Worm (Caenorhabditis elegans) whole organism, L2 larva: ENCODE measurements around the gene R12B2.7.

ENCODE experiments used
- F13H6.1 ChIP-seq: sonication (generic microtip); optimal IDR thresholded peaks from 2 replicates; lab custom pipeline; 2016; ENCODE audit warnings: missing genetic modification characterization, missing compliant biosample characterization
- R02D3.7 ChIP-seq: fragments of 150-350 bp; optimal IDR thresholded peaks from 2 replicates; lab custom pipeline; 2014; ENCODE audit warnings: missing biosample characterization, missing genetic modification characterization
- ZK546.5 ChIP-seq: sonication (generic microtip); optimal IDR thresholded peaks from 2 replicates; lab custom pipeline; 2017; ENCODE audit warnings: missing biosample characterization, missing genetic modification characterization
- alr-1 ChIP-seq: fragments of 150-350 bp; optimal IDR thresholded peaks from 2 replicates; lab custom pipeline; 2014; ENCODE audit warnings: missing biosample characterization, missing genetic modification characterization
- aly-2 ChIP-seq: fragments of 150-350 bp; optimal IDR thresholded peaks from 2 replicates; lab custom pipeline; 2014; ENCODE audit warnings: missing biosample characterization, missing genetic modification characterization
- ama-1 ChIP-seq: fragments of 150-350 bp; optimal IDR thresholded peaks from 2 replicates; lab custom pipeline; 2018; ENCODE audit warnings: inconsistent platforms
- ceh-16 ChIP-seq: fragments of 150-350 bp; optimal IDR thresholded peaks from 2 replicates; lab custom pipeline; 2014; ENCODE audit warnings: missing biosample characterization, missing genetic modification characterization
- dmd-4 ChIP-seq: sonication (generic microtip); optimal IDR thresholded peaks from 2 replicates; lab custom pipeline; 2017; ENCODE audit warnings: missing biosample characterization, missing genetic modification characterization
- egl-27 ChIP-seq: sonication (generic microtip); optimal IDR thresholded peaks from 3 replicates; lab custom pipeline; 2017; ENCODE audit warnings: missing biosample characterization, missing genetic modification reagents, missing genetic modification characterization
- elt-1 ChIP-seq: fragments of 150-350 bp; optimal IDR thresholded peaks from 2 replicates; lab custom pipeline; 2014; ENCODE audit warnings: missing biosample characterization, missing genetic modification characterization
- elt-3 ChIP-seq: sonication (generic microtip); optimal IDR thresholded peaks from 2 replicates; lab custom pipeline; 2017; ENCODE audit warnings: missing biosample characterization, missing genetic modification characterization
- fos-1 ChIP-seq: fragments of 150-350 bp; optimal IDR thresholded peaks from 2 replicates; lab custom pipeline; 2014; ENCODE audit warnings: missing biosample characterization, missing genetic modification characterization
- gmeb-1 ChIP-seq: fragments of 150-350 bp; optimal IDR thresholded peaks from 2 replicates; lab custom pipeline; 2014; ENCODE audit warnings: missing biosample characterization, missing genetic modification characterization
- lin-11 ChIP-seq: fragments of 150-350 bp; sonication (generic microtip); optimal IDR thresholded peaks from 2 replicates; lab custom pipeline; 2014; ENCODE audit warnings: missing biosample characterization, missing genetic modification characterization, inconsistent platforms, mixed read lengths
- lin-39 ChIP-seq: fragments of 150-350 bp; optimal IDR thresholded peaks from 2 replicates; lab custom pipeline; 2014; ENCODE audit warnings: missing biosample characterization, missing genetic modification reagents, missing genetic modification characterization
- lsy-2 ChIP-seq, 2 experiments: fragments of 150-350 bp in 1 of 2; sonication (generic microtip) in 1 of 2; optimal IDR thresholded peaks; 2 replicates each; lab custom pipeline; 2014 to 2017; ENCODE audit warnings: missing biosample characterization in 2 of 2, missing genetic modification characterization in 2 of 2
- mab-5 ChIP-seq: fragments of 150-350 bp; optimal IDR thresholded peaks from 2 replicates; lab custom pipeline; 2014; ENCODE audit warnings: missing biosample characterization, missing genetic modification characterization
- mdl-1 ChIP-seq, 2 experiments: fragments of 150-350 bp in 1 of 2; sonication (generic microtip) in 1 of 2; optimal IDR thresholded peaks; 2 replicates each; lab custom pipeline; 2017; ENCODE audit warnings: missing biosample characterization in 2 of 2, missing genetic modification characterization in 2 of 2
- nhr-10 ChIP-seq: sonication (generic microtip); optimal IDR thresholded peaks from 2 replicates; lab custom pipeline; 2017; ENCODE audit warnings: missing biosample characterization, missing genetic modification characterization
- nhr-11 ChIP-seq: fragments of 150-350 bp; optimal IDR thresholded peaks from 2 replicates; lab custom pipeline; 2014; ENCODE audit warnings: missing biosample characterization, missing genetic modification characterization
- nhr-21 ChIP-seq: fragments of 150-350 bp; optimal IDR thresholded peaks from 2 replicates; lab custom pipeline; 2014; ENCODE audit warnings: missing biosample characterization, missing genetic modification characterization
- nhr-23 ChIP-seq: fragments of 150-350 bp; optimal IDR thresholded peaks from 2 replicates; lab custom pipeline; 2014; ENCODE audit warnings: missing biosample characterization, missing genetic modification reagents, missing genetic modification characterization
- nhr-25 ChIP-seq: fragments of 150-350 bp; sonication (generic microtip); optimal IDR thresholded peaks from 3 replicates; lab custom pipeline; 2014; ENCODE audit warnings: missing biosample characterization, missing genetic modification characterization
- nhr-77 ChIP-seq: fragments of 150-350 bp; optimal IDR thresholded peaks from 2 replicates; lab custom pipeline; 2014; ENCODE audit warnings: missing biosample characterization, missing genetic modification characterization
- sem-4 ChIP-seq: fragments of 150-350 bp; optimal IDR thresholded peaks from 2 replicates; lab custom pipeline; 2014; ENCODE audit warnings: missing biosample characterization, missing genetic modification reagents, missing genetic modification characterization
- skn-1 ChIP-seq: sonication (generic microtip); optimal IDR thresholded peaks from 2 replicates; lab custom pipeline; 2017; ENCODE audit warnings: missing biosample characterization, missing genetic modification characterization
- sma-3 ChIP-seq: sonication (generic microtip); optimal IDR thresholded peaks from 2 replicates; lab custom pipeline; 2016; ENCODE audit warnings: missing genetic modification reagents, missing genetic modification characterization, missing compliant biosample characterization
- sma-9 ChIP-seq, 2 experiments: fragments of 150-350 bp in 1 of 2; sonication (generic microtip) in 1 of 2; optimal IDR thresholded peaks; 2 replicates each; lab custom pipeline; 2014 to 2016; ENCODE audit warnings: missing genetic modification characterization in 2 of 2, mild to moderate bottlenecking in 1 of 2, missing biosample characterization in 1 of 2, missing compliant biosample characterization in 1 of 2, missing genetic modification reagents in 1 of 2, moderate library complexity in 1 of 2
- zag-1 ChIP-seq: fragments of 150-350 bp; optimal IDR thresholded peaks from 2 replicates; lab custom pipeline; 2014; ENCODE audit warnings: missing biosample characterization, missing genetic modification characterization
- ztf-1 ChIP-seq: fragments of 200-800 bp; sonication (Bioruptor generic); conservative IDR thresholded peaks from 2 replicates; pipeline ENCODE4 v1.3.6; 2022; ENCODE audit warnings: missing genetic modification characterization, missing compliant biosample characterization

R12B2.7 gene

ce11 chrIII:5811957-5812356, 2.9 kb upstream of the R12B2.7 start:
- TF ChIP-seq nhr-11 (tag; lab: Kevin White, UChicago) (no peak), lin-11 (tag; lab: Kevin White, UChicago) (no peak)

- TF ChIP-seq nhr-10 (tag; lab: Kevin White, UChicago), result no peak
- TF ChIP-seq elt-1 (tag; lab: Kevin White, UChicago), result no peak
- peak; percentile 42 for TF ChIP-seq fos-1 (tag; lab: Kevin White, UChicago)
- TF ChIP-seq lsy-2 (tag; optimal IDR thresholded peaks at IDR 0.05; lab: Kevin White, UChicago), result no peak
- TF ChIP-seq R02D3.7 (tag; lab: Kevin White, UChicago), result no peak
- TF ChIP-seq lin-39, result no peak
- no peak for TF ChIP-seq skn-1
- TF ChIP-seq ZK546.5, result no peak
- peak; percentile 33 for TF ChIP-seq nhr-21 (tag; lab: Kevin White, UChicago)
- no peak for TF ChIP-seq elt-3 (tag; lab: Kevin White, UChicago)
- TF ChIP-seq F13H6.1 (tag; lab: Kevin White, UChicago), result peak; percentile 9
- TF ChIP-seq sma-3 (GFP tag; lab: Kevin White, UChicago), result peak; percentile 75
- TF ChIP-seq ceh-16 (tag; lab: Kevin White, UChicago), result no peak
- no peak for TF ChIP-seq gmeb-1 (tag; lab: Kevin White, UChicago)
- TF ChIP-seq sma-9 (GFP tag; optimal IDR thresholded peaks at IDR 0.05; lab: Kevin White, UChicago), result peak; percentile 21
- TF ChIP-seq sma-9 (tag; optimal IDR thresholded peaks at IDR 0.05; lab: Kevin White, UChicago), result no peak
- TF ChIP-seq nhr-25 (tag; lab: Kevin White, UChicago), result peak; percentile 33
- TF ChIP-seq egl-27 (tag; lab: Kevin White, UChicago), result no peak
- no peak for TF ChIP-seq aly-2 (tag; lab: Kevin White, UChicago)
- TF ChIP-seq, all 48 proteins: peak for 6
These were observed 2.2 kb upstream of the R12B2.7 start for ce11 chrIII:5812672-5813071.

- no peak for TF ChIP-seq mdl-1 (tag; optimal IDR thresholded peaks at IDR 0.05; lab: Kevin White, UChicago)
- peak; percentile 2 for TF ChIP-seq sem-4
- TF ChIP-seq nhr-10 (tag; lab: Kevin White, UChicago), result no peak
- no peak for TF ChIP-seq elt-1 (tag; lab: Kevin White, UChicago)
- TF ChIP-seq dmd-4 (tag; lab: Kevin White, UChicago), result no peak
- no peak for TF ChIP-seq lsy-2 (tag; optimal IDR thresholded peaks at IDR 0.05; lab: Kevin White, UChicago)
- no peak for TF ChIP-seq F13H6.1 (tag; lab: Kevin White, UChicago)
- no peak for TF ChIP-seq zag-1 (tag; lab: Kevin White, UChicago)
- TF ChIP-seq, all 48 proteins: peak for 1
These were observed 1.3 kb upstream of the R12B2.7 start for ce11 chrIII:5813501-5813900.

DNA sequence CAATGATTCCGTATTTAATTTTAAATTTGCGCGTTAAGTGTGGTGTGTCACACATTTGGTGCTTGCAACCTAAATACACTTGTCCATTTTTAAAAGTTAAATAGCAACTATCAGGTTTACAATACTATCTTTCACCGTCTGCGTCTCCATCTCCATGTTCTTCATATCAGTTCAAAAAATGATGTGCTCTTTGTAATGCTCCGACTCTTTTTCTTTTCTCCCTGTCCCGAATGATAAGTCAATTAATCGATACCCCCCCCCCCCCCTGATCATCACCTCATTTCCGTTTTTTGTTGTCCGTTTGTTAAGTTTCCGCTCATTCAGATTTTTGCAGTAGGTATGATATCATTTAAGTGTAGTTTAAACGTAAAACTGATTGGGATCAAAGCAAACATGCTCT, 747 bp upstream of the R12B2.7 start:
- TF ChIP-seq ztf-1 (GFP tag; lab: Robert Waterston, UW) (no peak), fos-1 (tag; lab: Kevin White, UChicago) (peak; percentile 25), alr-1 (tag; lab: Kevin White, UChicago) (no peak), elt-3 (tag; lab: Kevin White, UChicago) (no peak), nhr-77 (tag; lab: Kevin White, UChicago) (no peak), ZK546.5 (no peak), nhr-11 (tag; lab: Kevin White, UChicago) (no peak), nhr-23 (no peak), sma-9 (GFP tag; optimal IDR thresholded peaks at IDR 0.05; lab: Kevin White, UChicago) (peak; percentile 64), sma-9 (tag; optimal IDR thresholded peaks at IDR 0.05; lab: Kevin White, UChicago) (no peak), dmd-4 (tag; lab: Kevin White, UChicago) (no peak), mab-5 (tag; lab: Kevin White, UChicago) (no peak), sem-4 (no peak)

DNA sequence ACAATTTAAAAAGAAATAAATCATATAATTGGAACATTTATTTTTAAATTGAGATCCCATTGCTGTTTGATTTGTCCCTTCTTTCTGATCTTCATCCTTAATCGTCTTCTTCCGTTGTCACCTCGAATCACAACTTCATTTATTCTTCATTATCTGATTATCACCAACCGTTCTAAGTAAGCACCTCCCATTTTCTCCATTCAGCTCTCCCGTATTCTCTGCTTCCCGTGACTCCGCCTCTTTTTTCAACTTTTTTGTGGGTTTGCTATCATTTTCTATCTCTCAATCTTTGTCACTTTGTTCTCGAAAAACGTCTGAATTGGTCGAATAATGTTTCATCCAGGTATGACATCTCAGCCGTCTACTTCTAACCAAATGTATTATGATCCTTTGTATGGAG, 1.1 kb downstream of the R12B2.7 start, which contains the start of gene sma-4:
Gene sma-4 (plus strand): TSS at position 301 of the 400 bp plus-strand sequence.
- no peak for TF ChIP-seq ama-1 (lab: Kevin White, UChicago)
- TF ChIP-seq lsy-2 (tag; optimal IDR thresholded peaks at IDR 0.05; lab: Kevin White, UChicago), result no peak
- TF ChIP-seq mab-5 (tag; lab: Kevin White, UChicago), result no peak
- TF ChIP-seq gmeb-1 (tag; lab: Kevin White, UChicago), result no peak

DNA sequence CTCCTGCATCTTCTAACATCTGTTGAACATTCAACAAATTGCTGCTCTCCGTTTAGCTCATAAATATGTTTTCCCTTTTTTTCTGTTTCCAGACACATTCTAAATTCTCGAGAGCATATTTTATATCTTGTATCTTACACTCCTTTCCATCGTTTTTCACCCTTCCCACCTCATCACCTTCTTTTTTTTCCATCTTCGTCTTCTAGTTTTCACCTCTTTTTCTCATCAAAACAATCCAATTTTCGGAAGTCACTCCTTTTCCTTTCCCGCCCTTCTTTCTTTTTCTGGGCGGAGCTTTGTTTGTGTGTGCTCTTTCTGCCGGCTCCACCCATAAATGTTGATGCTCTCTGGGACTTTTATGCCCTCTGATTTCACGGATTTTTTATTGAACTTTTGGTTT, 8.0 kb downstream of the R12B2.7 start:
- TF ChIP-seq fos-1 (tag; lab: Kevin White, UChicago) (no peak), F13H6.1 (tag; lab: Kevin White, UChicago) (no peak)
